Worm (Caenorhabditis elegans): Measurements from ENCODE around the gene K04C2.8.

DNA sequence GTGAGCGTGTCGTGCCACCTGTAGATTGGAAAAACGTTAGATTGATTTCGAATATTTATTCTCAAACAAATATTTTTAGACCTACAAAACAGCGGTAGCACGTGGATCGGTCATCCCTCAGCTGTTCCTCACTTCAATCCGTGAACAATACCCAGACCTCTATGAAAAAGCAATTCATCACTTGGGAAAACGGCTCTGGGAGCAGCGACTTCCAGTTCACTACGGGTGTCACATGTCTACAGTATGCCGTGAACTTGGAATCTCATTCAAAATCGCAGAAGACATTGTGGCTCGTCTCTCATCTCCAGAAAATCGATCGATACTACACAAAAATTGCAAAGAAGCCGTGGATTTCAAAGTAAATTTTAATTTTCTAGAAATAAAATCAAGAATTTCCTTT, 34.4 kb downstream of the K04C2.8 start:
- TF ChIP-seq egl-27 (tag; optimal IDR thresholded peaks at IDR 0.05) (no peak), elt-3 (tag; optimal IDR thresholded peaks at IDR 0.05) (no peak), unc-62 (GFP tag; optimal IDR thresholded peaks at IDR 0.05) (no peak), nhr-25 (tag; optimal IDR thresholded peaks at IDR 0.05) (no peak), nhr-10 (tag; optimal IDR thresholded peaks at IDR 0.05) (no peak), blmp-1 (tag; optimal IDR thresholded peaks at IDR 0.05; ENCODE audit: insufficient read depth) (no peak), ceh-16 (tag; optimal IDR thresholded peaks at IDR 0.05) (no peak), lin-13 (GFP tag; optimal IDR thresholded peaks at IDR 0.05) (no peak)
